Worm (Caenorhabditis elegans) whole organism, young adult: ENCODE measurements around the gene fbxb-38.

Experiments
- B0019.2 ChIP-seq: fragments of 200-800 bp; sonication (Bioruptor generic); conservative IDR thresholded peaks from 2 replicates; pipeline ENCODE4 v1.3.6; 2022; ENCODE audit warnings: missing genetic modification reagents, missing genetic modification characterization, missing compliant biosample characterization
- B0336.3 ChIP-seq: fragments of 200-800 bp; sonication (Bioruptor generic); IDR thresholded peaks from 2 replicates; pipeline ENCODE4 v1.3.6; 2022; ENCODE audit warnings: missing genetic modification characterization, missing compliant biosample characterization
- D2030.7 ChIP-seq: fragments of 200-800 bp; sonication (Bioruptor generic); IDR thresholded peaks from 2 replicates; pipeline ENCODE4 v1.3.6; 2022; ENCODE audit warnings: missing genetic modification reagents, missing genetic modification characterization, missing compliant biosample characterization
- F10E7.11 ChIP-seq: sonication (generic microtip); optimal IDR thresholded peaks from 2 replicates; lab custom pipeline; 2017; ENCODE audit warnings: mild to moderate bottlenecking, missing genetic modification characterization, moderate library complexity, missing compliant biosample characterization
- F22D6.2 ChIP-seq: sonication (generic microtip); optimal IDR thresholded peaks from 2 replicates; lab custom pipeline; 2016; ENCODE audit warnings: mild to moderate bottlenecking, missing genetic modification characterization, missing compliant biosample characterization
- F23B12.7 ChIP-seq: sonication (generic microtip); optimal IDR thresholded peaks from 2 replicates; lab custom pipeline; 2017; ENCODE audit warnings: missing genetic modification characterization, mild to moderate bottlenecking, missing compliant biosample characterization, antibody characterized with exemption, moderate library complexity; ENCODE audit not compliant: insufficient read depth
- F57A8.1 ChIP-seq: fragments of 200-800 bp; sonication (Bioruptor generic); optimal IDR thresholded peaks from 2 replicates; lab custom pipeline; 2018; ENCODE audit warnings: mild to moderate bottlenecking, missing genetic modification characterization, moderate library complexity, missing compliant biosample characterization
- F57C9.4 ChIP-seq: sonication (generic microtip); optimal IDR thresholded peaks from 2 replicates; lab custom pipeline; 2017; ENCODE audit warnings: mild to moderate bottlenecking, missing genetic modification characterization, missing compliant biosample characterization
- K12H6.12 ChIP-seq: fragments of 200-800 bp; sonication (Bioruptor generic); optimal IDR thresholded peaks from 2 replicates; lab custom pipeline; 2018; ENCODE audit warnings: mild to moderate bottlenecking, missing genetic modification characterization, missing compliant biosample characterization
- T07F8.4 ChIP-seq: sonication (generic microtip); optimal IDR thresholded peaks from 2 replicates; lab custom pipeline; 2016; ENCODE audit warnings: mild to moderate bottlenecking, missing genetic modification characterization, moderate library complexity, missing compliant biosample characterization
- Y56A3A.18 ChIP-seq: fragments of 200-800 bp; sonication (Bioruptor generic); IDR thresholded peaks from 2 replicates; pipeline ENCODE4 v1.3.6; 2022; ENCODE audit warnings: missing genetic modification reagents, missing genetic modification characterization, missing compliant biosample characterization
- Y67H2A.10 ChIP-seq: fragments of 200-800 bp; sonication (Bioruptor generic); conservative IDR thresholded peaks from 2 replicates; pipeline ENCODE4 v1.3.6; 2022; ENCODE audit warnings: missing genetic modification reagents, missing genetic modification characterization, missing compliant biosample characterization
- ama-1 ChIP-seq, 3 experiments: fragments of 150-350 bp in 1 of 3; sonication (generic microtip) in 2 of 3; optimal IDR thresholded peaks; 2 replicates each; lab custom pipeline; 2014 to 2018; ENCODE audit warnings: missing biosample characterization in 2 of 3, missing genetic modification characterization in 2 of 3, missing genetic modification reagents in 2 of 3
- aptf-3 ChIP-seq: fragments of 200-800 bp; sonication (Bioruptor generic); IDR thresholded peaks from 2 replicates; pipeline ENCODE4 v1.3.6; 2022; ENCODE audit warnings: missing genetic modification characterization, missing compliant biosample characterization
- atf-7 ChIP-seq: sonication (generic microtip); optimal IDR thresholded peaks from 2 replicates; lab custom pipeline; 2017; ENCODE audit warnings: mild to moderate bottlenecking, missing genetic modification characterization, missing compliant biosample characterization
- bed-1 ChIP-seq: fragments of 200-800 bp; sonication (Bioruptor generic); IDR thresholded peaks from 2 replicates; pipeline ENCODE4 v1.3.6; 2022; ENCODE audit warnings: missing genetic modification reagents, missing genetic modification characterization, missing compliant biosample characterization
- bed-2 ChIP-seq: fragments of 200-800 bp; sonication (Bioruptor generic); IDR thresholded peaks from 2 replicates; pipeline ENCODE4 v1.3.6; 2022; ENCODE audit warnings: missing genetic modification reagents, missing genetic modification characterization, missing compliant biosample characterization
- cebp-1 ChIP-seq, 2 experiments: fragments of 200-800 bp in 1 of 2; sonication (Bioruptor generic) in 1 of 2; sonication (generic microtip) in 1 of 2; IDR thresholded peaks in 1 of 2; optimal IDR thresholded peaks in 1 of 2; 2 replicates each; pipeline versions ENCODE4 v1.3.6 to Lab custom; 2017 to 2022; ENCODE audit warnings: missing compliant biosample characterization in 2 of 2, missing genetic modification characterization in 2 of 2, mild to moderate bottlenecking in 1 of 2, missing genetic modification reagents in 1 of 2, moderate library complexity in 1 of 2
- ceh-27 ChIP-seq: fragments of 200-800 bp; sonication (Bioruptor generic); optimal IDR thresholded peaks from 2 replicates; lab custom pipeline; 2018; ENCODE audit warnings: mild to moderate bottlenecking, missing genetic modification characterization, moderate library complexity, missing compliant biosample characterization
- ceh-58 ChIP-seq: fragments of 200-800 bp; sonication (Bioruptor generic); IDR thresholded peaks from 2 replicates; pipeline ENCODE4 v1.3.6; 2022; ENCODE audit warnings: missing genetic modification characterization, missing compliant biosample characterization
- dpff-1 ChIP-seq: sonication (generic microtip); optimal IDR thresholded peaks from 2 replicates; lab custom pipeline; 2017; ENCODE audit warnings: mild to moderate bottlenecking, missing genetic modification characterization, missing compliant biosample characterization
- dpl-1 ChIP-seq: fragments of 150-350 bp; optimal IDR thresholded peaks from 2 replicates; lab custom pipeline; 2014; ENCODE audit warnings: missing biosample characterization, missing genetic modification reagents, missing genetic modification characterization
- fkh-3 ChIP-seq: sonication (generic microtip); optimal IDR thresholded peaks from 2 replicates; lab custom pipeline; 2016; ENCODE audit warnings: mild to moderate bottlenecking, missing genetic modification characterization, missing compliant biosample characterization
- hmg-1.2 ChIP-seq: fragments of 200-800 bp; sonication (Bioruptor generic); IDR thresholded peaks from 2 replicates; pipeline ENCODE4 v1.3.6; 2022; ENCODE audit warnings: missing genetic modification reagents, missing genetic modification characterization, missing compliant biosample characterization
- lsy-27 ChIP-seq: sonication (generic microtip); optimal IDR thresholded peaks from 2 replicates; lab custom pipeline; 2017; ENCODE audit warnings: missing genetic modification characterization, mild to moderate bottlenecking, missing compliant biosample characterization, antibody characterized with exemption, missing genotype, borderline replicate concordance; ENCODE audit not compliant: insufficient read depth
- madf-10 ChIP-seq: sonication (generic microtip); optimal IDR thresholded peaks from 2 replicates; lab custom pipeline; 2016; ENCODE audit warnings: mild to moderate bottlenecking, missing genetic modification characterization, missing compliant biosample characterization
- madf-8 ChIP-seq: fragments of 200-800 bp; sonication (Bioruptor generic); conservative IDR thresholded peaks from 2 replicates; pipeline ENCODE4 v1.3.6; 2022; ENCODE audit warnings: missing genetic modification reagents, missing genetic modification characterization, missing compliant biosample characterization
- mcd-1 ChIP-seq: fragments of 200-800 bp; sonication (Bioruptor generic); IDR thresholded peaks from 2 replicates; pipeline ENCODE4 v1.3.6; 2022; ENCODE audit warnings: missing genetic modification reagents, missing genetic modification characterization, missing compliant biosample characterization
- mes-4 ChIP-seq: sonication (generic microtip); optimal IDR thresholded peaks from 2 replicates; lab custom pipeline; 2016; ENCODE audit warnings: missing genotype, missing genetic modification characterization, missing compliant biosample characterization
- nfya-2 ChIP-seq: fragments of 200-800 bp; sonication (Bioruptor generic); IDR thresholded peaks from 2 replicates; pipeline ENCODE4 v1.3.6; 2022; ENCODE audit warnings: missing genetic modification reagents, missing genetic modification characterization, missing compliant biosample characterization
- nhr-27 ChIP-seq: fragments of 200-800 bp; sonication (Bioruptor generic); optimal IDR thresholded peaks from 2 replicates; lab custom pipeline; 2018; ENCODE audit warnings: mild to moderate bottlenecking, missing genetic modification characterization, moderate library complexity, missing compliant biosample characterization
- nhr-80 ChIP-seq: sonication (generic microtip); optimal IDR thresholded peaks from 2 replicates; lab custom pipeline; 2016; ENCODE audit warnings: missing genetic modification characterization, missing compliant biosample characterization
- nhr-90 ChIP-seq: sonication (generic microtip); optimal IDR thresholded peaks from 2 replicates; lab custom pipeline; 2016; ENCODE audit warnings: missing genotype, mild to moderate bottlenecking, missing genetic modification characterization, missing compliant biosample characterization
- pbrm-1 ChIP-seq: fragments of 200-800 bp; sonication (Bioruptor generic); IDR thresholded peaks from 2 replicates; pipeline ENCODE4 v1.3.6; 2022; ENCODE audit warnings: missing genetic modification reagents, missing genetic modification characterization, missing compliant biosample characterization
- rec-8 ChIP-seq, 2 experiments: sonication (generic microtip); optimal IDR thresholded peaks; 2 replicates each; lab custom pipeline; 2016; ENCODE audit warnings: mild to moderate bottlenecking in 2 of 2, missing genetic modification characterization in 2 of 2, missing genetic modification reagents in 2 of 2, missing genotype in 2 of 2, missing biosample characterization in 1 of 2, missing compliant biosample characterization in 1 of 2, moderate library complexity in 1 of 2
- sea-2 ChIP-seq: fragments of 200-800 bp; sonication (Bioruptor generic); IDR thresholded peaks from 2 replicates; pipeline ENCODE4 v1.3.6; 2022; ENCODE audit warnings: missing genetic modification characterization, missing compliant biosample characterization
- somi-1 ChIP-seq: fragments of 200-800 bp; sonication (Bioruptor generic); optimal IDR thresholded peaks from 2 replicates; lab custom pipeline; 2018; ENCODE audit warnings: mild to moderate bottlenecking, missing genetic modification characterization, missing compliant biosample characterization
- tlf-1 ChIP-seq: fragments of 200-800 bp; sonication (Bioruptor generic); optimal IDR thresholded peaks from 2 replicates; lab custom pipeline; 2018; ENCODE audit warnings: mild to moderate bottlenecking, missing genetic modification characterization, missing compliant biosample characterization
- unc-130 ChIP-seq: sonication (generic microtip); optimal IDR thresholded peaks from 2 replicates; lab custom pipeline; 2016; ENCODE audit warnings: missing genetic modification reagents, missing genetic modification characterization, missing compliant biosample characterization
- xnd-1 ChIP-seq: sonication (generic microtip); optimal IDR thresholded peaks from 2 replicates; lab custom pipeline; 2016; ENCODE audit warnings: missing genotype, missing genetic modification reagents, missing genetic modification characterization, missing compliant biosample characterization
- zfh-2 ChIP-seq: fragments of 200-800 bp; sonication (Bioruptor generic); conservative IDR thresholded peaks from 2 replicates; pipeline ENCODE4 v1.3.6; 2022; ENCODE audit warnings: missing genetic modification reagents, missing genetic modification characterization, missing compliant biosample characterization
- ztf-25 ChIP-seq: fragments of 200-800 bp; sonication (Bioruptor generic); IDR thresholded peaks from 2 replicates; pipeline ENCODE4 v1.3.6; 2022; ENCODE audit warnings: missing genetic modification reagents, missing genetic modification characterization, missing compliant biosample characterization
- ztf-6 ChIP-seq: fragments of 200-800 bp; sonication (Bioruptor generic); IDR thresholded peaks from 2 replicates; pipeline ENCODE4 v1.3.6; 2022; ENCODE audit warnings: missing genetic modification reagents, missing genetic modification characterization, missing compliant biosample characterization

fbxb-38 gene

ce11 chrII:2196742-2197141 is 28.2 kb upstream of the fbxb-38 start:
- no peak for TF ChIP-seq atf-7 (tag; lab: Kevin White, UChicago)
- TF ChIP-seq ztf-6 (GFP tag; lab: Robert Waterston, UW): no peak
- TF ChIP-seq K12H6.12 (tag; lab: Kevin White, UChicago): no peak
- no peak for TF ChIP-seq lsy-27 (tag; lab: Kevin White, UChicago)
- no peak for TF ChIP-seq unc-130 (GFP tag; lab: Kevin White, UChicago)
- no peak for TF ChIP-seq fkh-3
- no peak for TF ChIP-seq F22D6.2 (tag; lab: Kevin White, UChicago)
- TF ChIP-seq Y56A3A.18 (GFP tag; lab: Robert Waterston, UW): no peak
- no peak for TF ChIP-seq F23B12.7 (tag; lab: Kevin White, UChicago)
- no peak for TF ChIP-seq ztf-25 (GFP tag; lab: Robert Waterston, UW)
- no peak for TF ChIP-seq T07F8.4 (tag; lab: Kevin White, UChicago)
- TF ChIP-seq B0336.3 (GFP tag; lab: Robert Waterston, UW): no peak
- TF ChIP-seq F57A8.1 (GFP tag; lab: Kevin White, UChicago): no peak
- no peak for TF ChIP-seq sea-2 (GFP tag; lab: Robert Waterston, UW)
- TF ChIP-seq dpff-1: no peak
- no peak for TF ChIP-seq cebp-1 (GFP tag; IDR thresholded peaks at IDR 0.05; lab: Robert Waterston, UW)
- TF ChIP-seq cebp-1 (tag; optimal IDR thresholded peaks at IDR 0.05; lab: Kevin White, UChicago): no peak
- no peak for TF ChIP-seq aptf-3 (GFP tag; lab: Robert Waterston, UW)
- TF ChIP-seq nfya-2 (GFP tag; lab: Robert Waterston, UW): no peak
- no peak for TF ChIP-seq mcd-1
- no peak for TF ChIP-seq nhr-27 (tag; lab: Kevin White, UChicago)

- TF ChIP-seq F57A8.1 (GFP tag; lab: Kevin White, UChicago): no peak
- no peak for TF ChIP-seq dpff-1
- no peak for TF ChIP-seq somi-1 (GFP tag; lab: Kevin White, UChicago)
- TF ChIP-seq bed-2 (GFP tag; lab: Robert Waterston, UW): no peak
- no peak for TF ChIP-seq D2030.7
- TF ChIP-seq cebp-1 (GFP tag; IDR thresholded peaks at IDR 0.05; lab: Robert Waterston, UW): no peak
- peak; percentile 17 for TF ChIP-seq cebp-1 (tag; optimal IDR thresholded peaks at IDR 0.05; lab: Kevin White, UChicago)
- no peak for TF ChIP-seq ama-1 (optimal IDR thresholded peaks at IDR 0.05; lab: Kevin White, UChicago)
- TF ChIP-seq ama-1 (GFP tag; optimal IDR thresholded peaks at IDR 0.05; lab: Kevin White, UChicago): no peak
- no peak for TF ChIP-seq xnd-1
- TF ChIP-seq hmg-1.2 (GFP tag; lab: Robert Waterston, UW): peak; percentile 18; the same call in 1 of the 2 replicates
- no peak for TF ChIP-seq madf-10
- peak; percentile 28 for TF ChIP-seq ceh-27
- TF ChIP-seq Y67H2A.10 (GFP tag; lab: Robert Waterston, UW): no peak
- TF ChIP-seq, all 124 proteins: peak for 3
Observed at ce11 chrII:2195541-2195940, 27.0 kb upstream of the fbxb-38 start.

ce11 chrII:2192267-2192666 is 23.7 kb upstream of the fbxb-38 start:
- no peak for TF ChIP-seq rec-8 (tag; optimal IDR thresholded peaks at IDR 0.05; lab: Kevin White, UChicago)
- no peak for TF ChIP-seq bed-1 (GFP tag; lab: Robert Waterston, UW)
- no peak for TF ChIP-seq B0019.2 (GFP tag; lab: Robert Waterston, UW)
- no peak for TF ChIP-seq nhr-90 (tag; lab: Kevin White, UChicago)
- no peak for TF ChIP-seq pbrm-1 (GFP tag; lab: Robert Waterston, UW)
- no peak for TF ChIP-seq zfh-2 (GFP tag; lab: Robert Waterston, UW)
- TF ChIP-seq nfya-2 (GFP tag; lab: Robert Waterston, UW): no peak
- TF ChIP-seq nhr-80 (tag; lab: Kevin White, UChicago): no peak
- TF ChIP-seq dpl-1: no peak
- no peak for TF ChIP-seq madf-8
- no peak for TF ChIP-seq F10E7.11 (tag; lab: Kevin White, UChicago)
- TF ChIP-seq tlf-1 (GFP tag; lab: Kevin White, UChicago): no peak
- TF ChIP-seq ceh-58 (GFP tag; lab: Robert Waterston, UW): no peak
- no peak for TF ChIP-seq F57C9.4 (tag; lab: Kevin White, UChicago)
- TF ChIP-seq mes-4 (tag; lab: Kevin White, UChicago): no peak
